Fruit fly (Drosophila melanogaster): ENCODE results near the gene CG3942.

dm6 chr3R:12244468-12245060, 9.4 kb upstream of the CG3942 start:
- no peak for TF ChIP-seq Pif1B (GFP tag; optimal IDR thresholded peaks at IDR 0.05)
- no peak for TF ChIP-seq CG8301 (tag; optimal IDR thresholded peaks at IDR 0.05)
- TF ChIP-seq CG9948 (tag; optimal IDR thresholded peaks at IDR 0.05): no peak
- no peak for TF ChIP-seq Snoo (tag; optimal IDR thresholded peaks at IDR 0.05)
- TF ChIP-seq CG17806 (tag; optimal IDR thresholded peaks at IDR 0.05): no peak
- no peak for TF ChIP-seq EcR (GFP tag; optimal IDR thresholded peaks at IDR 0.05)
